Fruit fly (Drosophila melanogaster) whole organism, embryonic: Measurements from ENCODE around the gene Nubp1.

Experiments used
- Bteb2 ChIP-seq: fragments of 200-800 bp; sonication (Bioruptor generic); optimal IDR thresholded peaks from 2 replicates; lab custom pipeline; 2016; ENCODE audit warnings: missing biosample characterization, missing genetic modification characterization
- CG10979 ChIP-seq: fragments of 200-800 bp; sonication (Bioruptor generic); optimal IDR thresholded peaks from 2 replicates; lab custom pipeline; 2018; ENCODE audit warnings: missing biosample characterization, mild to moderate bottlenecking, missing genetic modification characterization, moderate library complexity
- CG12744 ChIP-seq: fragments of 200-800 bp; sonication (Bioruptor generic); optimal IDR thresholded peaks from 2 replicates; lab custom pipeline; 2016; ENCODE audit warnings: missing biosample characterization, missing genetic modification characterization
- CG13287 ChIP-seq: fragments of 200-800 bp; sonication (Bioruptor generic); IDR thresholded peaks from 2 replicates; pipeline ENCODE4 v1.3.6; 2022; ENCODE audit warnings: missing biosample characterization, missing genetic modification characterization; ENCODE audit not compliant: partially characterized antibody
- CG13424 ChIP-seq: fragments of 200-800 bp; sonication (Bioruptor generic); optimal IDR thresholded peaks from 2 replicates; lab custom pipeline; 2019; ENCODE audit warnings: missing biosample characterization, mild to moderate bottlenecking, missing genetic modification characterization, moderate library complexity
- CG14667 ChIP-seq: fragments of 200-800 bp; sonication (Bioruptor generic); IDR thresholded peaks from 2 replicates; pipeline ENCODE4 v1.3.6; 2022; ENCODE audit warnings: missing biosample characterization, missing genetic modification characterization
- CG16779 ChIP-seq: fragments of 200-800 bp; sonication (Bioruptor generic); IDR thresholded peaks from 2 replicates; pipeline ENCODE4 v1.3.6; 2022; ENCODE audit warnings: missing biosample characterization, missing genetic modification characterization
- CG16863 ChIP-seq: fragments of 200-800 bp; sonication (Bioruptor generic); optimal IDR thresholded peaks from 3 replicates; lab custom pipeline; 2016; ENCODE audit warnings: missing biosample characterization, missing genetic modification characterization
- CG17186 ChIP-seq: fragments of 200-800 bp; sonication (Bioruptor generic); optimal IDR thresholded peaks from 3 replicates; lab custom pipeline; 2017; ENCODE audit warnings: missing biosample characterization, missing genetic modification reagents, missing genetic modification characterization
- CG17361 ChIP-seq: fragments of 200-800 bp; sonication (Bioruptor generic); IDR thresholded peaks from 3 replicates; pipeline ENCODE4 v1.3.6; 2022; ENCODE audit warnings: missing biosample characterization, missing genetic modification characterization
- CG17385 ChIP-seq: fragments of 200-800 bp; sonication (Bioruptor generic); optimal IDR thresholded peaks from 3 replicates; lab custom pipeline; 2018; ENCODE audit warnings: missing biosample characterization, mild to moderate bottlenecking, missing genetic modification characterization
- CG18011 ChIP-seq: fragments of 200-800 bp; sonication (Bioruptor generic); optimal IDR thresholded peaks from 2 replicates; lab custom pipeline; 2017; ENCODE audit warnings: missing biosample characterization, missing genetic modification characterization, mild to moderate bottlenecking, moderate library complexity, missing genotype
- CG2120 ChIP-seq: fragments of 200-800 bp; sonication (Bioruptor generic); optimal IDR thresholded peaks from 3 replicates; lab custom pipeline; 2016; ENCODE audit warnings: missing biosample characterization, missing genetic modification characterization
- CG32532 ChIP-seq: fragments of 200-800 bp; sonication (Bioruptor generic); IDR thresholded peaks from 2 replicates; pipeline ENCODE4 v1.3.6; 2022; ENCODE audit warnings: missing biosample characterization, missing genetic modification characterization
- CG34376 ChIP-seq: fragments of 200-800 bp; sonication (Bioruptor generic); optimal IDR thresholded peaks from 2 replicates; lab custom pipeline; 2018; ENCODE audit warnings: missing biosample characterization, mild to moderate bottlenecking, missing genetic modification characterization
- CG3726 ChIP-seq: fragments of 200-800 bp; sonication (Bioruptor generic); IDR thresholded peaks from 3 replicates; pipeline ENCODE4, ENCODE4 v1.3.6; 2022; ENCODE audit warnings: missing biosample characterization, missing genetic modification characterization
- CG3847 ChIP-seq: fragments of 200-800 bp; sonication (Bioruptor generic); IDR thresholded peaks from 2 replicates; pipeline ENCODE4 v1.3.6; 2022; ENCODE audit warnings: missing biosample characterization, missing genetic modification characterization
- CG4854 ChIP-seq: fragments of 200-800 bp; sonication (Bioruptor generic); optimal IDR thresholded peaks from 2 replicates; lab custom pipeline; 2016; ENCODE audit warnings: missing biosample characterization, missing genetic modification characterization, inconsistent platforms
- CG6765 ChIP-seq: fragments of 200-800 bp; sonication (Bioruptor generic); optimal IDR thresholded peaks from 3 replicates; lab custom pipeline; 2017; ENCODE audit warnings: missing biosample characterization, mild to moderate bottlenecking, missing genetic modification characterization
- CG6791 ChIP-seq: fragments of 200-800 bp; sonication (Bioruptor generic); IDR thresholded peaks from 3 replicates; pipeline ENCODE4 v1.3.6; 2022; ENCODE audit warnings: missing biosample characterization, missing genetic modification characterization; ENCODE audit not compliant: partially characterized antibody
- CG8359 ChIP-seq: fragments of 200-800 bp; sonication (Bioruptor generic); optimal IDR thresholded peaks from 2 replicates; lab custom pipeline; 2017; ENCODE audit warnings: missing biosample characterization, mild to moderate bottlenecking, missing genetic modification characterization, borderline replicate concordance
- CG8478 ChIP-seq: fragments of >200 bp; optimal IDR thresholded peaks from 2 replicates; lab custom pipeline; 2018
- CG8765 ChIP-seq: fragments of 200-800 bp; sonication (Bioruptor generic); IDR thresholded peaks from 2 replicates; pipeline ENCODE4 v1.3.6; 2022; ENCODE audit warnings: missing biosample characterization, missing genetic modification characterization
- CG9876 ChIP-seq: fragments of 200-800 bp; sonication (Bioruptor generic); optimal IDR thresholded peaks from 2 replicates; lab custom pipeline; 2016; ENCODE audit warnings: missing biosample characterization, missing genetic modification characterization
- Dp ChIP-seq: fragments of 200-800 bp; sonication (Bioruptor generic); optimal IDR thresholded peaks from 2 replicates; lab custom pipeline; 2018; ENCODE audit warnings: missing biosample characterization, mild to moderate bottlenecking, missing genetic modification characterization, moderate library complexity
- Ets65A ChIP-seq: fragments of 200-800 bp; sonication (Bioruptor generic); peaks from one replicate; lab custom pipeline; 2016; ENCODE audit warnings: missing biosample characterization, missing genetic modification characterization
- HLH3B ChIP-seq: fragments of 200-800 bp; sonication (Bioruptor generic); IDR thresholded peaks from 2 replicates; pipeline ENCODE4 v1.3.6; 2022; ENCODE audit warnings: missing biosample characterization, missing genetic modification characterization
- HLHmδ ChIP-seq: fragments of 200-800 bp; sonication (Bioruptor generic); optimal IDR thresholded peaks from 2 replicates; lab custom pipeline; 2018; ENCODE audit warnings: missing biosample characterization, mild to moderate bottlenecking, missing genetic modification characterization, moderate library complexity
- Hand ChIP-seq: fragments of 200-800 bp; sonication (Bioruptor generic); optimal IDR thresholded peaks from 2 replicates; lab custom pipeline; 2017; ENCODE audit warnings: mild to moderate bottlenecking, missing biosample characterization, missing genetic modification reagents, missing genetic modification characterization
- Hmx ChIP-seq: fragments of 200-800 bp; sonication (Bioruptor generic); optimal IDR thresholded peaks from 2 replicates; lab custom pipeline; 2016; ENCODE audit warnings: missing biosample characterization, missing genetic modification characterization
- Kr ChIP-seq: fragments of 200-800 bp; sonication (Bioruptor generic); optimal IDR thresholded peaks from 2 replicates; lab custom pipeline; 2017; ENCODE audit warnings: missing biosample characterization, mild to moderate bottlenecking, missing genetic modification characterization
- Lim3 ChIP-seq: fragments of 200-800 bp; sonication (Bioruptor generic); IDR thresholded peaks from 2 replicates; pipeline ENCODE4 v1.3.6; 2022; ENCODE audit warnings: missing biosample characterization, missing genetic modification characterization
- Mrtf ChIP-seq: fragments of 200-800 bp; sonication (Bioruptor generic); IDR thresholded peaks from 3 replicates; pipeline ENCODE4 v1.3.6; 2022; ENCODE audit warnings: missing biosample characterization, missing genetic modification characterization
- Oaz ChIP-seq: fragments of 200-800 bp; sonication (Bioruptor generic); IDR thresholded peaks from 2 replicates; pipeline ENCODE4 v1.3.6; 2022; ENCODE audit warnings: missing biosample characterization, missing genetic modification characterization
- Trl ChIP-seq, 3 experiments: fragments of >200 bp in 2 of 3; fragments of 200-800 bp in 1 of 3; sonication (Bioruptor generic) in 1 of 3; optimal IDR thresholded peaks; 2 replicates in 1 of 3; 3 replicates in 2 of 3; lab custom pipeline; 2016 to 2017; ENCODE audit warnings: missing biosample characterization in 1 of 3, missing genetic modification characterization in 1 of 3
- al ChIP-seq: fragments of 200-800 bp; sonication (Bioruptor generic); IDR thresholded peaks from 2 replicates; pipeline ENCODE4 v1.3.6; 2022; ENCODE audit warnings: missing biosample characterization, missing genetic modification characterization
- cad ChIP-seq: fragments of >200 bp; optimal IDR thresholded peaks from 2 replicates; lab custom pipeline; 2017; ENCODE audit warnings: missing biosample characterization, missing genetic modification characterization
- disco-r ChIP-seq: fragments of 200-800 bp; sonication (Bioruptor generic); optimal IDR thresholded peaks from 2 replicates; lab custom pipeline; 2016; ENCODE audit warnings: missing biosample characterization, missing genetic modification characterization
- fd96Cb ChIP-seq: fragments of 200-800 bp; sonication (Bioruptor generic); optimal IDR thresholded peaks from 2 replicates; lab custom pipeline; 2018; ENCODE audit warnings: missing biosample characterization, mild to moderate bottlenecking, missing genetic modification characterization, moderate library complexity
- gce ChIP-seq: fragments of 200-800 bp; sonication (Bioruptor generic); IDR thresholded peaks from 3 replicates; pipeline ENCODE4 v1.3.6; 2022; ENCODE audit warnings: missing biosample characterization, missing genetic modification characterization
- ken ChIP-seq: fragments of 200-800 bp; sonication (Bioruptor generic); IDR thresholded peaks from 3 replicates; pipeline ENCODE4 v1.3.6; 2022; ENCODE audit warnings: missing biosample characterization, missing genetic modification characterization
- kni ChIP-seq: fragments of 200-800 bp; sonication (Bioruptor generic); optimal IDR thresholded peaks from 3 replicates; lab custom pipeline; 2017; ENCODE audit warnings: mild to moderate bottlenecking, missing biosample characterization, missing genetic modification reagents, missing genetic modification characterization
- lab ChIP-seq: fragments of 200-800 bp; sonication (Bioruptor generic); optimal IDR thresholded peaks from 3 replicates; lab custom pipeline; 2017; ENCODE audit warnings: missing biosample characterization, missing genetic modification characterization, mild to moderate bottlenecking, moderate library complexity, missing genetic modification reagents
- odd ChIP-seq: fragments of 200-800 bp; sonication (Bioruptor generic); optimal IDR thresholded peaks from 2 replicates; lab custom pipeline; 2017; ENCODE audit warnings: missing biosample characterization, mild to moderate bottlenecking, missing genetic modification characterization
- phol ChIP-seq: fragments of 200-800 bp; sonication (Bioruptor generic); optimal IDR thresholded peaks from 3 replicates; lab custom pipeline; 2018; ENCODE audit warnings: missing biosample characterization, mild to moderate bottlenecking, missing genetic modification characterization, moderate library complexity
- sob ChIP-seq: fragments of 200-800 bp; sonication (Bioruptor generic); IDR thresholded peaks from 2 replicates; pipeline ENCODE4 v1.3.6; 2022; ENCODE audit warnings: missing biosample characterization, missing genetic modification characterization
- sqz ChIP-seq: fragments of 200-800 bp; sonication (Bioruptor generic); optimal IDR thresholded peaks from 3 replicates; lab custom pipeline; 2018; ENCODE audit warnings: missing biosample characterization, mild to moderate bottlenecking, missing genetic modification characterization
- tx ChIP-seq: fragments of 200-800 bp; sonication (Bioruptor generic); optimal IDR thresholded peaks from 2 replicates; lab custom pipeline; 2016; ENCODE audit warnings: missing biosample characterization, missing genetic modification characterization
- vvl ChIP-seq: fragments of 200-800 bp; sonication (Bioruptor generic); IDR thresholded peaks from 2 replicates; pipeline ENCODE4 v1.3.6; 2022; ENCODE audit warnings: missing biosample characterization, missing genetic modification characterization

The Nubp1 gene

dm6 chr2L:16715841-16716701 lies 16.3 kb upstream of the Nubp1 start, which contains the start of the genes Cyt-c-d and CG31808 (continued):
- TF ChIP-seq phol (tag; lab: Kevin White, UChicago) (peak; percentile 97), disco-r (GFP tag; lab: Kevin White, UChicago) (peak; percentile 93), CG17361 (GFP tag; lab: Robert Waterston, UW) (peak; percentile 96), Mrtf (GFP tag; lab: Robert Waterston, UW) (peak; percentile 96), sqz (GFP tag; lab: Kevin White, UChicago) (peak; percentile 91), Hmx (GFP tag; lab: Kevin White, UChicago) (peak; percentile 85), CG3726 (peak; percentile 95; the same call in 1 of the 3 replicates), CG4854 (GFP tag; lab: Kevin White, UChicago) (peak; percentile 92), vvl (GFP tag; lab: Robert Waterston, UW) (peak; percentile 99), Bteb2 (GFP tag; lab: Kevin White, UChicago) (peak; percentile 96), Dp (GFP tag; lab: Kevin White, UChicago) (peak; percentile 11), CG9876 (no peak), fd96Cb (tag; lab: Kevin White, UChicago) (peak; percentile 98), Oaz (GFP tag; lab: Robert Waterston, UW) (peak; percentile 94), CG12744 (peak; percentile 91), CG8359 (GFP tag; lab: Kevin White, UChicago) (peak; percentile 92), Ets65A (peak; percentile 98), CG13424 (tag; lab: Kevin White, UChicago) (peak; percentile 98), sob (GFP tag; lab: Robert Waterston, UW) (peak; percentile 98), CG6791 (GFP tag; lab: Robert Waterston, UW) (peak; percentile 42; the same call in 1 of the 3 replicates), cad (GFP tag; lab: Kevin White, UChicago) (no peak), CG8765 (GFP tag; lab: Robert Waterston, UW) (peak; percentile 83), CG13287 (peak; percentile 16; the same call in 1 of the 2 replicates), CG16863 (GFP tag; lab: Kevin White, UChicago) (peak; percentile 94), odd (GFP tag; lab: Kevin White, UChicago) (peak; percentile 97), HLHmδ (peak; percentile 64), CG2120 (GFP tag; lab: Kevin White, UChicago) (peak; percentile 97), CG18011 (GFP tag; lab: Kevin White, UChicago) (peak; percentile 87), CG16779 (GFP tag; lab: Robert Waterston, UW) (peak; percentile 82), kni (GFP tag; lab: Kevin White, UChicago) (peak; percentile 85), tx (GFP tag; lab: Kevin White, UChicago) (peak; percentile 90), CG17385 (GFP tag; lab: Kevin White, UChicago) (peak; percentile 94), Kr (peak; percentile 71), ken (GFP tag; lab: Robert Waterston, UW) (peak; percentile 98), CG34376 (peak; percentile 91), CG10979 (tag; lab: Kevin White, UChicago) (peak; percentile 98), Lim3 (GFP tag; lab: Robert Waterston, UW) (peak; percentile 87), CG8478 (lab: Kevin White, UChicago) (no peak), lab (GFP tag; lab: Kevin White, UChicago) (peak; percentile 98), CG3847 (peak; percentile 93), CG6765 (GFP tag; lab: Kevin White, UChicago) (peak; percentile 92), Trl (optimal IDR thresholded peaks at IDR 0.05; lab: Kevin White, UChicago) (peak; percentile 93 to 94), Trl (GFP tag; optimal IDR thresholded peaks at IDR 0.05; lab: Kevin White, UChicago) (peak; percentile 85), HLH3B (peak; percentile 98), CG17186 (GFP tag; lab: Kevin White, UChicago) (peak; percentile 88), al (GFP tag; lab: Robert Waterston, UW) (peak; percentile 85), gce (peak; percentile 97), Hand (GFP tag; lab: Kevin White, UChicago) (peak; percentile 96), CG14667 (peak; percentile 96), CG32532 (GFP tag; lab: Robert Waterston, UW) (peak; percentile 94)
